Fruit fly (Drosophila melanogaster): Measurements from ENCODE around the gene Ror.

DNA sequence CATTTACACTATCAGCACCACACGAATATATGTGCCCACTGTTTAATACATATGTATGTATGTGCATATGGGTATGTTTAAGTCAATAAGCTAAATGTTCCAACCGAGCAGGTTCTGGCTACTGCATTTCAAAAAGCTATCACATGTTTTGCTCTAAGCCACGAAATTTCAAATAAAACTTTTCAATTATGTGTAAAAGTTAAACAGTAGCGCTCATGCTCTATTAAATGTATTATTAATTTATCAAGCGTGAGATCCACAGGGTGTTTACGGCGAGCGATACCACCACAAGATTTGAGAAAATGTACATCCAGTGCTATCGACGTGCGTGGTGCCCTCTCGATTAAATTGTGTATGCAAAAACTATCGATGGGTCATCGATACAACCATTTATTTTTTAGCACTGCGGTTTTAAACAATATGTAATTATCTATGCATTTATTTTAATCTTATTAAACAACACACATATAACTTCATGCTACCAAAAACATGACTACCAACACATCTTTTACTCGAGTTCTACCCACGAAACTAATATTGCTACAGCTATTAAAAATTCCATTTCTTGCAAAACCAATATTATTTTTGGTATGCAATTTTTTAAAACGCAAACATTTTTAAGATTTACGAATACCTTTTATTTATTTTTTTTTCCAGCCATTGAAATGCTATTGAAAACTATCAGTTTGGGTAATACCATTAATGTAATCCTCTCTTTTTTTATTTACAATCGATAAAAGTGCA is 9.3 kb downstream of the Ror start, which contains the start of gene Pten:
- TF ChIP-seq psq (optimal IDR thresholded peaks at IDR 0.05) (no peak), pan (optimal IDR thresholded peaks at IDR 0.05) (no peak), usp (GFP tag; optimal IDR thresholded peaks at IDR 0.05) (no peak), CG8478 (optimal IDR thresholded peaks at IDR 0.05) (no peak), EcR (GFP tag; optimal IDR thresholded peaks at IDR 0.05) (no peak)

All from whole organism.